Fruit fly (Drosophila melanogaster) whole organism, prepupa: ENCODE measurements around the gene CG13102.

Source experiments
- CG7368 ChIP-seq: fragments of 200-800 bp; sonication (Bioruptor generic); optimal IDR thresholded peaks from 3 replicates; lab custom pipeline; 2016; ENCODE audit warnings: missing biosample characterization, missing genetic modification characterization
- Eip75B ChIP-seq: fragments of 200-800 bp; sonication (Bioruptor generic); optimal IDR thresholded peaks from 3 replicates; lab custom pipeline; 2016; ENCODE audit warnings: missing biosample characterization, missing genetic modification characterization

- TF ChIP-seq CG7368 (GFP tag; lab: Kevin White, UChicago) (no peak), Eip75B (GFP tag; lab: Kevin White, UChicago) (no peak)
These were observed 44.8 kb upstream of the CG13102 start, which contains the start of gene CG18088 for dm6 chr2L:8967235-8967634.
